Fruit fly (Drosophila melanogaster): Measurements from ENCODE around the gene CG1275.

The CG1275 gene

DNA sequence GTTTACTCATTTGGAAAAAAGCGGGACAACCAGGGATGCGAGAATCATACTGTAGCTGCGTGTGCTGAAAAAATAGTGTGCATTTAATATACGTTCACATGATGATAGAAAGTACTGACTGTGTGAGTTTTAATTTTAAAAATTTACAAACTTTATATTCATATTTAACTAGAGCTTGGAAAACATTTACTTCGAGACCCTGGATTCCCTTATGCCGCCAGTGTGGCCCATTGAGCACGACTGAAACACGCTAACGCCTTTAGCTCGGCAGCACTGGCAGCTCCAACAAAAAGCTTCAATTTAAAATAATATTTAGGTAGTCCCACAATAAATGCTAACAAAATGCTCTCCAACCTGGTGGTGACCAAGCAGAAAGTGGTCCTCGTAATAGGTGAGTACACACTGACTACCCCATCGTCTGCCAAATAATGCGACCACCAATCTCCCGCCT, at the start of gene CG1275, which contains the start of gene Elp5 (continued):
- peak; percentile 94 for TF ChIP-seq Hand (GFP tag; optimal IDR thresholded peaks at IDR 0.05)
- TF ChIP-seq Vsx1 (GFP tag; optimal IDR thresholded peaks at IDR 0.05): peak; percentile 96
- TF ChIP-seq Dek (tag; optimal IDR thresholded peaks at IDR 0.05): peak; percentile 98
- peak; percentile 99 for TF ChIP-seq CG3726 (GFP tag; IDR thresholded peaks at IDR 0.05)
- peak; percentile 94 for TF ChIP-seq Max (GFP tag; optimal IDR thresholded peaks at IDR 0.05)
- peak; percentile 99 for TF ChIP-seq H15 (GFP tag; IDR thresholded peaks at IDR 0.05)
- no peak for TF ChIP-seq CG2129 (GFP tag; IDR thresholded peaks at IDR 0.05; ENCODE audit: partially characterized antibody)
- TF ChIP-seq CG17385 (GFP tag; optimal IDR thresholded peaks at IDR 0.05): peak; percentile 96
- TF ChIP-seq Nf-YB (GFP tag; optimal IDR thresholded peaks at IDR 0.05): peak; percentile 87
- TF ChIP-seq psq (GFP tag; optimal IDR thresholded peaks at IDR 0.05): peak; percentile 91
- peak; percentile 89 for TF ChIP-seq btn (GFP tag; optimal IDR thresholded peaks at IDR 0.05)
- no peak for TF ChIP-seq usp (GFP tag; optimal IDR thresholded peaks at IDR 0.05)
- peak; percentile 81 for TF ChIP-seq Deaf1 (tag; optimal IDR thresholded peaks at IDR 0.05)
- TF ChIP-seq gro (GFP tag; optimal IDR thresholded peaks at IDR 0.05): peak; percentile 95
- TF ChIP-seq CG7928 (GFP tag; optimal IDR thresholded peaks at IDR 0.05): peak; percentile 98
- peak; percentile 97 for TF ChIP-seq caup (GFP tag; optimal IDR thresholded peaks at IDR 0.05; ENCODE audit: severe bottlenecking)
- TF ChIP-seq Hey (tag; optimal IDR thresholded peaks at IDR 0.05): peak; percentile 89
- peak; percentile 94 for TF ChIP-seq exex (tag; optimal IDR thresholded peaks at IDR 0.05)
- TF ChIP-seq CG18011 (GFP tag; optimal IDR thresholded peaks at IDR 0.05): peak; percentile 91
- TF ChIP-seq CG6791 (GFP tag; IDR thresholded peaks at IDR 0.05; ENCODE audit: partially characterized antibody): no peak
- TF ChIP-seq scrt (GFP tag; optimal IDR thresholded peaks at IDR 0.05): peak; percentile 84
- TF ChIP-seq CG33213 (GFP tag; optimal IDR thresholded peaks at IDR 0.05): peak; percentile 96
- TF ChIP-seq ssp (GFP tag; IDR thresholded peaks at IDR 0.05): peak; percentile 95
- peak; percentile 98 for TF ChIP-seq B-H2 (GFP tag; optimal IDR thresholded peaks at IDR 0.05)
- peak; percentile 96 for TF ChIP-seq CG10462 (GFP tag; optimal IDR thresholded peaks at IDR 0.05)
- peak; percentile 94 for TF ChIP-seq CG6765 (GFP tag; optimal IDR thresholded peaks at IDR 0.05)
- peak; percentile 99 for TF ChIP-seq Ada2b (GFP tag; IDR thresholded peaks at IDR 0.05)
- TF ChIP-seq Dref (GFP tag; IDR thresholded peaks at IDR 0.05): peak; percentile 58
- TF ChIP-seq lbe (GFP tag; optimal IDR thresholded peaks at IDR 0.05): peak; percentile 98
- TF ChIP-seq NFAT (GFP tag; IDR thresholded peaks at IDR 0.05): peak; percentile 99
- TF ChIP-seq Hr78 (GFP tag; optimal IDR thresholded peaks at IDR 0.05): peak in 1 of 2 experiments; percentile 89
- peak; percentile 99 for TF ChIP-seq cas (GFP tag; IDR thresholded peaks at IDR 0.05)
- peak; percentile 99 for TF ChIP-seq CG16779 (GFP tag; IDR thresholded peaks at IDR 0.05)
- TF ChIP-seq CG11695 (GFP tag; IDR thresholded peaks at IDR 0.05): peak; percentile 99
- TF ChIP-seq CG2889 (GFP tag; IDR thresholded peaks at IDR 0.05): peak; percentile 99
- TF ChIP-seq CG9437 (GFP tag; optimal IDR thresholded peaks at IDR 0.05): peak; percentile 92
- TF ChIP-seq ftz-f1 (GFP tag; optimal IDR thresholded peaks at IDR 0.05): peak; percentile 86
- TF ChIP-seq repo (GFP tag; optimal IDR thresholded peaks at IDR 0.05): peak; percentile 91
- TF ChIP-seq Atf-2 (GFP tag; optimal IDR thresholded peaks at IDR 0.05): peak; percentile 97
- peak; percentile 99 for TF ChIP-seq rib (GFP tag; IDR thresholded peaks at IDR 0.05)
- TF ChIP-seq CG13424 (tag; optimal IDR thresholded peaks at IDR 0.05): peak; percentile 99
- TF ChIP-seq CG10209 (GFP tag; optimal IDR thresholded peaks at IDR 0.05): peak; percentile 98
- TF ChIP-seq CG4404 (GFP tag; IDR thresholded peaks at IDR 0.05): peak; percentile 98
- peak; percentile 76 for TF ChIP-seq CG31365 (tag; optimal IDR thresholded peaks at IDR 0.05)
- TF ChIP-seq h (optimal IDR thresholded peaks at IDR 0.05): no peak
- TF ChIP-seq lab (GFP tag; optimal IDR thresholded peaks at IDR 0.05): peak; percentile 97
- TF ChIP-seq phol (tag; optimal IDR thresholded peaks at IDR 0.05): peak; percentile 96
- TF ChIP-seq Rx (GFP tag; IDR thresholded peaks at IDR 0.05): peak; percentile 99
- peak; percentile 62 for TF ChIP-seq CG15479 (GFP tag; optimal IDR thresholded peaks at IDR 0.05)
- TF ChIP-seq CG12219 (GFP tag; optimal IDR thresholded peaks at IDR 0.05): peak; percentile 97
- TF ChIP-seq CTCF (GFP tag; optimal IDR thresholded peaks at IDR 0.05): peak; percentile 38
